Fruit fly (Drosophila melanogaster): ENCODE results near the gene Usp14.

The Usp14 gene

dm6 chr2L:10334854-10335277, 20.7 kb upstream of the Usp14 start:
- TF ChIP-seq h (GFP tag; optimal IDR thresholded peaks at IDR 0.05) (peak; percentile 78), dsf (GFP tag; optimal IDR thresholded peaks at IDR 0.05; ENCODE audit: borderline replicate concordance) (no peak), CG9705 (GFP tag; optimal IDR thresholded peaks at IDR 0.05) (no peak), sv (GFP tag; optimal IDR thresholded peaks at IDR 0.05) (peak; percentile 11), OdsH (GFP tag; optimal IDR thresholded peaks at IDR 0.05) (peak; percentile 56), sage (GFP tag; optimal IDR thresholded peaks at IDR 0.05) (peak; percentile 47), dmrt93B (GFP tag; optimal IDR thresholded peaks at IDR 0.05) (no peak), Hr78 (GFP tag; optimal IDR thresholded peaks at IDR 0.05) (no peak), brk (GFP tag; optimal IDR thresholded peaks at IDR 0.05) (peak; percentile 57), N (GFP tag; optimal IDR thresholded peaks at IDR 0.05) (peak; percentile 72), GATAd (GFP tag; optimal IDR thresholded peaks at IDR 0.05) (no peak), CrebA (GFP tag; optimal IDR thresholded peaks at IDR 0.05; ENCODE audit: borderline replicate concordance) (no peak), lola (GFP tag; optimal IDR thresholded peaks at IDR 0.05) (no peak), Rel (GFP tag; optimal IDR thresholded peaks at IDR 0.05) (peak; percentile 80), Rel (tag; optimal IDR thresholded peaks at IDR 0.05) (peak; percentile 58), Myc (optimal IDR thresholded peaks at IDR 0.05) (no peak), woc (GFP tag; optimal IDR thresholded peaks at IDR 0.05) (peak; percentile 55), Hnf4 (GFP tag; optimal IDR thresholded peaks at IDR 0.05) (peak; percentile 57), foxo (GFP tag; optimal IDR thresholded peaks at IDR 0.05) (peak in 1 of 2 experiments; percentile 16), usp (GFP tag; optimal IDR thresholded peaks at IDR 0.05) (no peak), br (GFP tag; optimal IDR thresholded peaks at IDR 0.05) (peak; percentile 64), Mio (GFP tag; optimal IDR thresholded peaks at IDR 0.05) (no peak), Sp1 (GFP tag; optimal IDR thresholded peaks at IDR 0.05) (peak; percentile 56), fru (GFP tag; optimal IDR thresholded peaks at IDR 0.05) (peak; percentile 57), Hr83 (GFP tag; optimal IDR thresholded peaks at IDR 0.05; ENCODE audit: poor library complexity, severe bottlenecking) (peak; percentile 13), Jra (GFP tag; optimal IDR thresholded peaks at IDR 0.05) (peak; percentile 39), pan (optimal IDR thresholded peaks at IDR 0.05) (no peak), tai (GFP tag; optimal IDR thresholded peaks at IDR 0.05) (no peak), jim (GFP tag; optimal IDR thresholded peaks at IDR 0.05) (no peak), Abd-B (GFP tag; optimal IDR thresholded peaks at IDR 0.05) (no peak), ey (GFP tag; optimal IDR thresholded peaks at IDR 0.05) (peak; percentile 58), psq (GFP tag; optimal IDR thresholded peaks at IDR 0.05) (peak; percentile 29), HLH106 (tag; optimal IDR thresholded peaks at IDR 0.05) (peak; percentile 33), Dif (GFP tag; optimal IDR thresholded peaks at IDR 0.05; ENCODE audit: partially characterized antibody) (no peak), rgr (GFP tag; optimal IDR thresholded peaks at IDR 0.05) (peak; percentile 58)

- no peak for TF ChIP-seq CrebA (GFP tag; optimal IDR thresholded peaks at IDR 0.05; ENCODE audit: borderline replicate concordance)
- no peak for TF ChIP-seq Myc (optimal IDR thresholded peaks at IDR 0.05)
- no peak for TF ChIP-seq Dif (GFP tag; optimal IDR thresholded peaks at IDR 0.05; ENCODE audit: partially characterized antibody)
- TF ChIP-seq Dfd (GFP tag; optimal IDR thresholded peaks at IDR 0.05) = no peak
- no peak for TF ChIP-seq OdsH (GFP tag; optimal IDR thresholded peaks at IDR 0.05)
- TF ChIP-seq Rel (GFP tag; optimal IDR thresholded peaks at IDR 0.05) = no peak
- no peak for TF ChIP-seq Rel (tag; optimal IDR thresholded peaks at IDR 0.05)
These were observed 20.0 kb upstream of the Usp14 start for dm6 chr2L:10334213-10334612.

dm6 chr2L:10333091-10333991, 19.1 kb upstream of the Usp14 start, which contains the start of gene GATAd:
Gene GATAd, plus strand, starts transcription at chr2L:10333734.
- no peak for TF ChIP-seq dl (GFP tag; optimal IDR thresholded peaks at IDR 0.05; ENCODE audit: insufficient read depth in 1 of 2, partially characterized antibody in 2 of 2)
- peak; percentile 50 for TF ChIP-seq Hr83 (GFP tag; optimal IDR thresholded peaks at IDR 0.05; ENCODE audit: poor library complexity, severe bottlenecking)
- no peak for TF ChIP-seq GATAd (GFP tag; optimal IDR thresholded peaks at IDR 0.05)
- TF ChIP-seq foxo (GFP tag; optimal IDR thresholded peaks at IDR 0.05) = no peak
- TF ChIP-seq Dfd (GFP tag; optimal IDR thresholded peaks at IDR 0.05) = no peak
- no peak for TF ChIP-seq Sp1 (GFP tag; optimal IDR thresholded peaks at IDR 0.05)
- TF ChIP-seq jim (GFP tag; optimal IDR thresholded peaks at IDR 0.05) = no peak
- TF ChIP-seq psq (GFP tag; optimal IDR thresholded peaks at IDR 0.05) = no peak
- TF ChIP-seq lola (GFP tag; optimal IDR thresholded peaks at IDR 0.05) = no peak
- no peak for TF ChIP-seq N (GFP tag; optimal IDR thresholded peaks at IDR 0.05)
- peak; percentile 71 for TF ChIP-seq Myc (optimal IDR thresholded peaks at IDR 0.05)
- TF ChIP-seq Hr78 (GFP tag; optimal IDR thresholded peaks at IDR 0.05) = no peak
- peak; percentile 2 for TF ChIP-seq woc (GFP tag; optimal IDR thresholded peaks at IDR 0.05)
- no peak for TF ChIP-seq Hnf4 (GFP tag; optimal IDR thresholded peaks at IDR 0.05)
- TF ChIP-seq tai (GFP tag; optimal IDR thresholded peaks at IDR 0.05) = no peak
- TF ChIP-seq Mio (GFP tag; optimal IDR thresholded peaks at IDR 0.05) = no peak
- TF ChIP-seq fru (GFP tag; optimal IDR thresholded peaks at IDR 0.05) = no peak
- TF ChIP-seq sage (GFP tag; optimal IDR thresholded peaks at IDR 0.05) = no peak
- no peak for TF ChIP-seq h (GFP tag; optimal IDR thresholded peaks at IDR 0.05)
- no peak for TF ChIP-seq ey (GFP tag; optimal IDR thresholded peaks at IDR 0.05)
- no peak for TF ChIP-seq Rel (GFP tag; optimal IDR thresholded peaks at IDR 0.05)
- TF ChIP-seq Rel (tag; optimal IDR thresholded peaks at IDR 0.05) = peak; percentile 35
- peak; percentile 56 for TF ChIP-seq brk (GFP tag; optimal IDR thresholded peaks at IDR 0.05)
- TF ChIP-seq dmrt93B (GFP tag; optimal IDR thresholded peaks at IDR 0.05) = no peak

Measured in whole organism, wandering third instar larva.